Worm (Caenorhabditis elegans) whole organism, early embryonic: Measurements from ENCODE around the gene H40L08.8.

ENCODE experiments used
- F13C5.2 ChIP-seq: sonication (generic microtip); optimal IDR thresholded peaks from 2 replicates; lab custom pipeline; 2017; ENCODE audit warnings: mild to moderate bottlenecking, missing genetic modification characterization, inconsistent platforms, missing compliant biosample characterization
- aly-1 ChIP-seq: sonication (generic microtip); optimal IDR thresholded peaks from 2 replicates; lab custom pipeline; 2016; ENCODE audit warnings: missing genetic modification characterization, missing compliant biosample characterization
- ama-1 ChIP-seq: fragments of 150-350 bp; optimal IDR thresholded peaks from 2 replicates; lab custom pipeline; 2014
- ceh-13 ChIP-seq: fragments of 200-800 bp; sonication (Bioruptor generic); optimal IDR thresholded peaks from 2 replicates; lab custom pipeline; 2018; ENCODE audit warnings: mild to moderate bottlenecking, missing genetic modification characterization, missing compliant biosample characterization
- ceh-36 ChIP-seq: sonication (generic microtip); optimal IDR thresholded peaks from 2 replicates; lab custom pipeline; 2016; ENCODE audit warnings: missing genetic modification characterization, inconsistent platforms, missing compliant biosample characterization
- ets-7 ChIP-seq: sonication (generic microtip); optimal IDR thresholded peaks from 2 replicates; lab custom pipeline; 2016; ENCODE audit warnings: missing genotype, missing genetic modification characterization, missing compliant biosample characterization
- hmbx-1 ChIP-seq: sonication (generic microtip); optimal IDR thresholded peaks from 2 replicates; lab custom pipeline; 2016; ENCODE audit warnings: mild to moderate bottlenecking, missing genetic modification characterization, missing compliant biosample characterization
- hnd-1 ChIP-seq: sonication (generic microtip); optimal IDR thresholded peaks from 2 replicates; lab custom pipeline; 2016; ENCODE audit warnings: missing genetic modification characterization, missing compliant biosample characterization
- pes-1 ChIP-seq: fragments of 200-800 bp; sonication (Bioruptor generic); IDR thresholded peaks from 2 replicates; pipeline ENCODE4 v1.3.6; 2022; ENCODE audit warnings: missing genetic modification reagents, missing genetic modification characterization, missing compliant biosample characterization
- sea-1 ChIP-seq: fragments of 200-800 bp; sonication (Bioruptor generic); conservative IDR thresholded peaks from 2 replicates; pipeline ENCODE4 v1.3.6; 2022; ENCODE audit warnings: missing genetic modification characterization, missing compliant biosample characterization
- tbx-11 ChIP-seq: fragments of 200-800 bp; sonication (Bioruptor generic); IDR thresholded peaks from 2 replicates; pipeline ENCODE4 v1.3.6; 2022; ENCODE audit warnings: missing genetic modification characterization, missing compliant biosample characterization

DNA sequence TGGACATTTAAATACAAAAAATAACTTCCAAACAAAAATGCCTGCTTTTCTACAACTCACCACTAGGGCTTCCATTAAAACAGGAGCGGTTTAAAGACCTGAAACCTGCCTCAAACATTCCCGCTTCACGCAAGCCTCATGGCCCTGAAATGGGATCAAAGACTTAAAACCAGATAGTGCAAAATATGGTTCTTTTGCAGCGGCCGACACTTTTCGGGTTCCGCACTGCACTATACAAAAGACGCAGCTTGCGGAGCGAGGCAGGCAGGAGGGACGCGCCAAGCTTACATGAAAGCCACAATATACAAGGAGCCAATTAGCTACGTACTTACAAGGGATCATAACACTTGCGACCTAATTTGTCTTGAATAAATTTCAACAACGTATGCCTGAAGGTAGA, 4.0 kb downstream of the H40L08.8 start:
- TF ChIP-seq ceh-13 (GFP tag; lab: Kevin White, UChicago) (no peak), ama-1 (lab: Kevin White, UChicago) (no peak), F13C5.2 (tag; lab: Kevin White, UChicago) (no peak), hmbx-1 (tag; lab: Kevin White, UChicago) (no peak), tbx-11 (GFP tag; lab: Robert Waterston, UW) (no peak), sea-1 (no peak), aly-1 (no peak), hnd-1 (tag; lab: Kevin White, UChicago) (no peak), ets-7 (tag; lab: Kevin White, UChicago) (no peak), ceh-36 (tag; lab: Kevin White, UChicago) (no peak), pes-1 (GFP tag; lab: Robert Waterston, UW) (no peak)
